Fruit fly (Drosophila melanogaster) whole organism, embryonic: ENCODE data around the gene sage.

Source experiments
- Asciz ChIP-seq: fragments of 200-800 bp; sonication (Bioruptor generic); optimal IDR thresholded peaks from 2 replicates; lab custom pipeline; 2017; ENCODE audit warnings: missing biosample characterization, mild to moderate bottlenecking, missing genetic modification characterization, missing genetic modification reagents
- CG10147 ChIP-seq: fragments of 200-800 bp; sonication (Bioruptor generic); optimal IDR thresholded peaks from 2 replicates; lab custom pipeline; 2019; ENCODE audit warnings: missing biosample characterization, mild to moderate bottlenecking, missing genetic modification characterization, moderate library complexity
- CG10267 ChIP-seq: fragments of 200-800 bp; sonication (Bioruptor generic); optimal IDR thresholded peaks from 2 replicates; lab custom pipeline; 2018; ENCODE audit warnings: missing biosample characterization, mild to moderate bottlenecking, missing genetic modification characterization, moderate library complexity
- CG15073 ChIP-seq: fragments of 200-800 bp; sonication (Bioruptor generic); optimal IDR thresholded peaks from 2 replicates; lab custom pipeline; 2016; ENCODE audit warnings: missing biosample characterization, missing genetic modification characterization
- CG18262 ChIP-seq: fragments of 200-800 bp; optimal IDR thresholded peaks from 3 replicates; lab custom pipeline; 2019; ENCODE audit warnings: missing biosample characterization, mild to moderate bottlenecking, missing genetic modification characterization, moderate library complexity
- CG31365 ChIP-seq: fragments of 200-800 bp; sonication (Bioruptor generic); optimal IDR thresholded peaks from 2 replicates; lab custom pipeline; 2018; ENCODE audit warnings: missing biosample characterization, mild to moderate bottlenecking, missing genetic modification characterization
- CG32767 ChIP-seq: fragments of 200-800 bp; sonication (Bioruptor generic); IDR thresholded peaks from 2 replicates; pipeline ENCODE4 v1.3.6; 2022; ENCODE audit warnings: missing biosample characterization, missing genetic modification characterization
- CG4282 ChIP-seq: fragments of 200-800 bp; sonication (Bioruptor generic); optimal IDR thresholded peaks from 2 replicates; lab custom pipeline; 2016; ENCODE audit warnings: missing biosample characterization, missing genetic modification characterization
- CG4404 ChIP-seq: fragments of 200-800 bp; sonication (Bioruptor generic); IDR thresholded peaks from 2 replicates; pipeline ENCODE4 v1.3.6; 2022; ENCODE audit warnings: missing biosample characterization, missing genetic modification characterization
- CG4730 ChIP-seq: fragments of 200-800 bp; sonication (Bioruptor generic); IDR thresholded peaks from 2 replicates; pipeline ENCODE4 v1.3.6; 2022; ENCODE audit warnings: missing biosample characterization, missing genetic modification characterization
- CG6765 ChIP-seq: fragments of 200-800 bp; sonication (Bioruptor generic); optimal IDR thresholded peaks from 3 replicates; lab custom pipeline; 2017; ENCODE audit warnings: missing biosample characterization, mild to moderate bottlenecking, missing genetic modification characterization
- CG6854 ChIP-seq: fragments of 200-800 bp; sonication (Bioruptor generic); optimal IDR thresholded peaks from 3 replicates; lab custom pipeline; 2017; ENCODE audit warnings: missing biosample characterization, mild to moderate bottlenecking, missing genetic modification characterization
- CG8359 ChIP-seq: fragments of 200-800 bp; sonication (Bioruptor generic); optimal IDR thresholded peaks from 2 replicates; lab custom pipeline; 2017; ENCODE audit warnings: missing biosample characterization, mild to moderate bottlenecking, missing genetic modification characterization, borderline replicate concordance
- CG9876 ChIP-seq: fragments of 200-800 bp; sonication (Bioruptor generic); optimal IDR thresholded peaks from 2 replicates; lab custom pipeline; 2016; ENCODE audit warnings: missing biosample characterization, missing genetic modification characterization
- Camta ChIP-seq: fragments of 200-800 bp; sonication (Bioruptor generic); optimal IDR thresholded peaks from 2 replicates; lab custom pipeline; 2016; ENCODE audit warnings: missing biosample characterization, missing genetic modification characterization
- CkIIα-i1 ChIP-seq: fragments of 200-800 bp; sonication (Bioruptor generic); IDR thresholded peaks from 2 replicates; pipeline ENCODE4 v1.3.6; 2022; ENCODE audit warnings: missing biosample characterization, missing genetic modification characterization
- CoRest ChIP-seq: fragments of 200-800 bp; sonication (Bioruptor generic); optimal IDR thresholded peaks from 3 replicates; lab custom pipeline; 2018; ENCODE audit warnings: missing biosample characterization, mild to moderate bottlenecking, missing genetic modification characterization, moderate library complexity
- Ets65A ChIP-seq: fragments of 200-800 bp; sonication (Bioruptor generic); peaks from one replicate; lab custom pipeline; 2016; ENCODE audit warnings: missing biosample characterization, missing genetic modification characterization
- Hand ChIP-seq: fragments of 200-800 bp; sonication (Bioruptor generic); optimal IDR thresholded peaks from 2 replicates; lab custom pipeline; 2017; ENCODE audit warnings: mild to moderate bottlenecking, missing biosample characterization, missing genetic modification reagents, missing genetic modification characterization
- HmgD ChIP-seq: fragments of 200-800 bp; sonication (Bioruptor generic); optimal IDR thresholded peaks from 3 replicates; lab custom pipeline; 2016; ENCODE audit warnings: missing biosample characterization, missing genetic modification characterization
- NFAT ChIP-seq: fragments of 200-800 bp; sonication (Bioruptor generic); IDR thresholded peaks from 2 replicates; pipeline ENCODE4 v1.3.6; 2022; ENCODE audit warnings: missing biosample characterization, missing genetic modification characterization
- Nf-YA ChIP-seq: fragments of 200-800 bp; sonication (Bioruptor generic); IDR thresholded peaks from 2 replicates; pipeline ENCODE4 v1.3.6; 2022; ENCODE audit warnings: missing biosample characterization, missing genetic modification characterization
- Nf-YB ChIP-seq: fragments of 200-800 bp; sonication (Bioruptor generic); optimal IDR thresholded peaks from 3 replicates; lab custom pipeline; 2019; ENCODE audit warnings: missing biosample characterization, mild to moderate bottlenecking, missing genetic modification characterization, moderate library complexity
- Optix ChIP-seq: fragments of 200-800 bp; sonication (Bioruptor generic); IDR thresholded peaks from 3 replicates; pipeline ENCODE4 v1.3.6; 2022; ENCODE audit warnings: missing biosample characterization, missing genetic modification characterization
- Scr ChIP-seq: fragments of 200-800 bp; sonication (Bioruptor generic); IDR thresholded peaks from 2 replicates; pipeline ENCODE4 v1.3.6; 2022; ENCODE audit warnings: missing biosample characterization, missing genetic modification characterization; ENCODE audit not compliant: partially characterized antibody
- Xrp1 ChIP-seq: fragments of 200-800 bp; sonication (Bioruptor generic); IDR thresholded peaks from 2 replicates; pipeline ENCODE4 v1.3.6; 2022; ENCODE audit warnings: missing biosample characterization, missing genetic modification characterization
- al ChIP-seq: fragments of 200-800 bp; sonication (Bioruptor generic); IDR thresholded peaks from 2 replicates; pipeline ENCODE4 v1.3.6; 2022; ENCODE audit warnings: missing biosample characterization, missing genetic modification characterization
- ap ChIP-seq: fragments of 200-800 bp; sonication (Bioruptor generic); IDR thresholded peaks from 2 replicates; pipeline ENCODE4 v1.3.6; 2022; ENCODE audit warnings: missing biosample characterization, missing genetic modification characterization
- chif ChIP-seq, 2 experiments: fragments of 200-800 bp; sonication (Bioruptor generic); optimal IDR thresholded peaks; 3 replicates each; lab custom pipeline; 2016; ENCODE audit warnings: missing biosample characterization in 2 of 2, missing genetic modification characterization in 2 of 2
- chinmo ChIP-seq: fragments of 200-800 bp; sonication (Bioruptor generic); IDR thresholded peaks from 4 replicates; pipeline ENCODE4 v1.3.6; 2022; ENCODE audit warnings: missing biosample characterization, missing genetic modification characterization; ENCODE audit not compliant: partially characterized antibody
- corto ChIP-seq: fragments of 200-800 bp; sonication (Bioruptor generic); optimal IDR thresholded peaks from 2 replicates; lab custom pipeline; 2016; ENCODE audit warnings: missing biosample characterization, mild to moderate bottlenecking, missing genetic modification characterization, moderate library complexity
- dan ChIP-seq: fragments of 200-800 bp; sonication (Bioruptor generic); IDR thresholded peaks from 2 replicates; pipeline ENCODE4 v1.3.6; 2022; ENCODE audit warnings: missing biosample characterization, missing genetic modification characterization
- disco-r ChIP-seq: fragments of 200-800 bp; sonication (Bioruptor generic); optimal IDR thresholded peaks from 2 replicates; lab custom pipeline; 2016; ENCODE audit warnings: missing biosample characterization, missing genetic modification characterization
- eve ChIP-seq, 2 experiments: fragments of >200 bp; optimal IDR thresholded peaks; 2 replicates each; lab custom pipeline; 2017; ENCODE audit warnings: missing biosample characterization in 2 of 2, missing genetic modification characterization in 2 of 2
- gcm ChIP-seq: fragments of 200-800 bp; sonication (Bioruptor generic); optimal IDR thresholded peaks from 2 replicates; lab custom pipeline; 2019; ENCODE audit warnings: missing biosample characterization, mild to moderate bottlenecking, missing genetic modification characterization, moderate library complexity
- hb ChIP-seq: fragments of 200-800 bp; sonication (Bioruptor generic); IDR thresholded peaks from 3 replicates; pipeline ENCODE4 v1.3.6; 2022; ENCODE audit warnings: missing biosample characterization, missing genetic modification characterization; ENCODE audit not compliant: partially characterized antibody
- kay ChIP-seq: fragments of 200-800 bp; sonication (Bioruptor generic); optimal IDR thresholded peaks from 2 replicates; lab custom pipeline; 2016; ENCODE audit warnings: missing biosample characterization, missing genetic modification characterization
- lola ChIP-seq, 3 experiments: fragments of >200 bp in 2 of 3; fragments of 200-800 bp in 1 of 3; sonication (Bioruptor generic) in 1 of 3; optimal IDR thresholded peaks; 2 replicates each; lab custom pipeline; 2017 to 2019; ENCODE audit warnings: missing biosample characterization in 3 of 3, missing genetic modification characterization in 3 of 3, mild to moderate bottlenecking in 1 of 3, moderate library complexity in 1 of 3
- oc ChIP-seq: fragments of 200-800 bp; sonication (Bioruptor generic); optimal IDR thresholded peaks from 2 replicates; lab custom pipeline; 2018; ENCODE audit warnings: missing biosample characterization, mild to moderate bottlenecking, missing genetic modification characterization, moderate library complexity
- pnt ChIP-seq: fragments of 200-800 bp; sonication (Bioruptor generic); optimal IDR thresholded peaks from 3 replicates; lab custom pipeline; 2016; ENCODE audit warnings: missing biosample characterization, missing genetic modification characterization
- psq ChIP-seq: fragments of 200-800 bp; sonication (Bioruptor generic); optimal IDR thresholded peaks from 2 replicates; lab custom pipeline; 2017; ENCODE audit warnings: missing biosample characterization, missing genetic modification characterization
- ro ChIP-seq: fragments of 200-800 bp; sonication (Bioruptor generic); IDR thresholded peaks from 2 replicates; pipeline ENCODE4 v1.3.6; 2022; ENCODE audit warnings: missing biosample characterization, missing genetic modification characterization
- salm ChIP-seq: fragments of 200-800 bp; sonication (Bioruptor generic); optimal IDR thresholded peaks from 2 replicates; lab custom pipeline; 2018; ENCODE audit warnings: missing biosample characterization, mild to moderate bottlenecking, missing genetic modification characterization
- sens-2 ChIP-seq: fragments of 200-800 bp; sonication (Bioruptor generic); IDR thresholded peaks from 2 replicates; pipeline ENCODE4 v1.3.6; 2022; ENCODE audit warnings: missing biosample characterization, missing genetic modification characterization
- sna ChIP-seq: fragments of 200-800 bp; sonication (Bioruptor generic); IDR thresholded peaks from 2 replicates; pipeline ENCODE4 v1.3.6; 2022; ENCODE audit warnings: missing biosample characterization, missing genetic modification characterization; ENCODE audit not compliant: partially characterized antibody
- tio ChIP-seq: fragments of 200-800 bp; sonication (Bioruptor generic); optimal IDR thresholded peaks from 2 replicates; lab custom pipeline; 2017; ENCODE audit warnings: missing biosample characterization, missing genetic modification characterization, inconsistent platforms
- twi ChIP-seq: fragments of 200-800 bp; optimal IDR thresholded peaks from 2 replicates; lab custom pipeline; 2019; ENCODE audit warnings: missing biosample characterization, mild to moderate bottlenecking, missing genetic modification characterization, moderate library complexity
- usp ChIP-seq: fragments of >200 bp; optimal IDR thresholded peaks from 2 replicates; lab custom pipeline; 2017; ENCODE audit warnings: missing biosample characterization, missing genetic modification characterization
- yki ChIP-seq: fragments of >200 bp; optimal IDR thresholded peaks from 3 replicates; lab custom pipeline; 2018
- zfh2 ChIP-seq: fragments of 200-800 bp; sonication (Bioruptor generic); optimal IDR thresholded peaks from 2 replicates; lab custom pipeline; 2016; ENCODE audit warnings: missing biosample characterization, missing genetic modification characterization

The sage gene

dm6 chr3R:9220064-9220864 is 43.7 kb downstream of the sage start (continued):
- TF ChIP-seq sens-2 (GFP tag; lab: Robert Waterston, UW) (no peak), twi (tag; lab: Kevin White, UChicago) (no peak), salm (tag; lab: Kevin White, UChicago) (no peak), Nf-YB (peak; percentile 10), CkIIα-i1 (GFP tag; lab: Robert Waterston, UW) (no peak), eve (GFP tag; optimal IDR thresholded peaks at IDR 0.05; lab: Kevin White, UChicago) (peak in 1 of 2 experiments; percentile 56), HmgD (GFP tag; lab: Kevin White, UChicago) (peak; percentile 1), chif (GFP tag; optimal IDR thresholded peaks at IDR 0.05; lab: Kevin White, UChicago) (peak; percentile 35 to 45), yki (no peak), corto (no peak), Nf-YA (no peak), Scr (GFP tag; lab: Robert Waterston, UW) (peak; percentile 12; the same call in 1 of the 2 replicates), hb (GFP tag; lab: Robert Waterston, UW) (no peak), lola (GFP tag; optimal IDR thresholded peaks at IDR 0.05; lab: Kevin White, UChicago) (no peak), kay (no peak), ro (GFP tag; lab: Robert Waterston, UW) (no peak), disco-r (GFP tag; lab: Kevin White, UChicago) (no peak), CG6854 (GFP tag; lab: Kevin White, UChicago) (peak; percentile 15), Xrp1 (GFP tag; lab: Robert Waterston, UW) (peak; percentile 58; the same call in 1 of the 2 replicates), psq (GFP tag; lab: Kevin White, UChicago) (peak; percentile 100), CG6765 (GFP tag; lab: Kevin White, UChicago) (no peak), CG10267 (tag; lab: Kevin White, UChicago) (peak; percentile 11), CG8359 (GFP tag; lab: Kevin White, UChicago) (no peak), CG4404 (GFP tag; lab: Robert Waterston, UW) (no peak), CG10147 (no peak), Hand (GFP tag; lab: Kevin White, UChicago) (peak; percentile 32), CG4282 (GFP tag; lab: Kevin White, UChicago) (no peak), chinmo (0 out of 4 replicates have a peak, but pooled peaks have one; percentile 66), sna (no peak), CG9876 (GFP tag; lab: Kevin White, UChicago) (no peak), al (GFP tag; lab: Robert Waterston, UW) (peak; percentile 50; the same call in 1 of the 2 replicates), CG31365 (tag; lab: Kevin White, UChicago) (no peak), Camta (GFP tag; lab: Kevin White, UChicago) (peak; percentile 49), Optix (GFP tag; lab: Robert Waterston, UW) (no peak), usp (GFP tag; lab: Kevin White, UChicago) (no peak), CoRest (tag; lab: Kevin White, UChicago) (peak; percentile 12), oc (tag; lab: Kevin White, UChicago) (peak; percentile 2), pnt (GFP tag; lab: Kevin White, UChicago) (no peak), CG32767 (GFP tag; lab: Robert Waterston, UW) (no peak), gcm (no peak), CG4730 (no peak), dan (GFP tag; lab: Robert Waterston, UW) (no peak), NFAT (GFP tag; lab: Robert Waterston, UW) (no peak; the same call in 1 of the 2 replicates), ap (GFP tag; lab: Robert Waterston, UW) (no peak), Ets65A (GFP tag; lab: Kevin White, UChicago) (no peak), Asciz (GFP tag; lab: Kevin White, UChicago) (no peak), CG18262 (tag; lab: Kevin White, UChicago) (peak; percentile 4), tio (peak; percentile 44), zfh2 (GFP tag; lab: Kevin White, UChicago) (peak; percentile 52), CG15073 (GFP tag; lab: Kevin White, UChicago) (peak; percentile 1)
